Fruit fly (Drosophila melanogaster): ENCODE measurements around the gene tara.

The tara gene

DNA sequence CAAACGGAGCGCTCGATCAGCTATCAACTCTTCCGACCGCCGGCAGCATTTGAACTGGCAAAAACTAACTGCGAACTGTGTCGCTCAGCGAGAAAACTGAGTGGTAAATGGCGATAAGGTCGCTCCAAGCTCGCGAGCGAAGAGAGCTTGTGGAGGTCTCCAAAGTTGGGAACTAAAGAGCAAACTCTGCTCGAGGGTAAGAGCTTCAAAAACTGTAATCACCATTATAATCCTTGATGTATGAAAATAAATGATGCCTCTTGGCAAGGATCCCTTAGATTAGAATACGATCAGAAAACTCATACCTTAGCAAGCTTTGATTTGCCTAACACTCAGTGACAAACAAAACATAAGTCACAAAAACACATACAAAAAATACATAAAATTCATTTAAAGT is 22.4 kb upstream of the tara start, which contains the start of the genes CG6126 and CG31287:
TSS of gene CG6126 (minus strand) at position 59 of the 397 bp plus-strand sequence.
TSS of gene CG31287 (plus strand) at position 347 of the 397 bp plus-strand sequence.
- TF ChIP-seq tio (GFP tag; optimal IDR thresholded peaks at IDR 0.05): no peak
- peak; percentile 11 for TF ChIP-seq Hand (GFP tag; optimal IDR thresholded peaks at IDR 0.05)
- no peak for TF ChIP-seq knrl (GFP tag; IDR thresholded peaks at IDR 0.05; ENCODE audit: partially characterized antibody)
- TF ChIP-seq Drgx (GFP tag; IDR thresholded peaks at IDR 0.05): peak; percentile 19; the same call in 1 of the 2 replicates
- peak in 1 of 2 experiments; percentile 77 for TF ChIP-seq Trl (optimal IDR thresholded peaks at IDR 0.05)
- TF ChIP-seq Trl (GFP tag; optimal IDR thresholded peaks at IDR 0.05): no peak
- peak; percentile 80 for TF ChIP-seq z (GFP tag; IDR thresholded peaks at IDR 0.05)
- no peak for TF ChIP-seq Pdp1 (GFP tag; optimal IDR thresholded peaks at IDR 0.05)
- TF ChIP-seq Adf1 (GFP tag; IDR thresholded peaks at IDR 0.05): peak; percentile 18; the same call in 1 of the 2 replicates
- 0 out of 2 replicates have a peak, but pooled peaks have one; percentile 16 for TF ChIP-seq hbn (GFP tag; IDR thresholded peaks at IDR 0.05; ENCODE audit: partially characterized antibody)
- TF ChIP-seq CG1602 (GFP tag; optimal IDR thresholded peaks at IDR 0.05): no peak
- no peak for TF ChIP-seq usp (GFP tag; optimal IDR thresholded peaks at IDR 0.05)
- 0 out of 2 replicates have a peak, but pooled peaks have one; percentile 12 for TF ChIP-seq CG13287 (GFP tag; IDR thresholded peaks at IDR 0.05; ENCODE audit: partially characterized antibody)
- no peak for TF ChIP-seq CG9215 (GFP tag; IDR thresholded peaks at IDR 0.05)
- TF ChIP-seq Taf1 (GFP tag; IDR thresholded peaks at IDR 0.05): no peak
- no peak for TF ChIP-seq CG13775 (GFP tag; optimal IDR thresholded peaks at IDR 0.05)
- no peak for TF ChIP-seq sima (GFP tag; optimal IDR thresholded peaks at IDR 0.05)
- no peak for TF ChIP-seq Hmr (GFP tag; optimal IDR thresholded peaks at IDR 0.05)
- peak; percentile 26; the same call in 1 of the 3 replicates for TF ChIP-seq so (GFP tag; IDR thresholded peaks at IDR 0.05)
- no peak for TF ChIP-seq Dip3 (GFP tag; optimal IDR thresholded peaks at IDR 0.05)
- no peak for TF ChIP-seq CG3847 (GFP tag; IDR thresholded peaks at IDR 0.05)
- TF ChIP-seq CG6175 (GFP tag; IDR thresholded peaks at IDR 0.05): no peak
- no peak for TF ChIP-seq sr (GFP tag; IDR thresholded peaks at IDR 0.05)
- peak; percentile 88; the same call in 1 of the 4 replicates for TF ChIP-seq chinmo (GFP tag; IDR thresholded peaks at IDR 0.05; ENCODE audit: partially characterized antibody)
- TF ChIP-seq Gsc (GFP tag; IDR thresholded peaks at IDR 0.05): no peak
- peak; percentile 16; the same call in 1 of the 2 replicates for TF ChIP-seq rib (GFP tag; IDR thresholded peaks at IDR 0.05)
- no peak for TF ChIP-seq CG2678 (tag; optimal IDR thresholded peaks at IDR 0.05)
- TF ChIP-seq Med (GFP tag): peak; percentile 63
- no peak for TF ChIP-seq en (GFP tag; optimal IDR thresholded peaks at IDR 0.05)
- TF ChIP-seq CG8944 (GFP tag; optimal IDR thresholded peaks at IDR 0.05): no peak
- peak in 1 of 2 experiments; percentile 1 for TF ChIP-seq Hr78 (GFP tag; optimal IDR thresholded peaks at IDR 0.05)
- TF ChIP-seq Oaz (GFP tag; IDR thresholded peaks at IDR 0.05): no peak
- peak; percentile 9 for TF ChIP-seq cwo (GFP tag; optimal IDR thresholded peaks at IDR 0.05)
- no peak for TF ChIP-seq bsh (GFP tag; optimal IDR thresholded peaks at IDR 0.05)
- no peak for TF ChIP-seq CG7786 (GFP tag; optimal IDR thresholded peaks at IDR 0.05)
- TF ChIP-seq CG3163 (GFP tag; optimal IDR thresholded peaks at IDR 0.05): peak; percentile 69
- TF ChIP-seq Hr51 (GFP tag; optimal IDR thresholded peaks at IDR 0.05): no peak
- no peak for TF ChIP-seq exex (tag; optimal IDR thresholded peaks at IDR 0.05)
- TF ChIP-seq CG13624 (GFP tag; optimal IDR thresholded peaks at IDR 0.05): no peak
- no peak for TF ChIP-seq Elba2 (GFP tag; optimal IDR thresholded peaks at IDR 0.05)

DNA sequence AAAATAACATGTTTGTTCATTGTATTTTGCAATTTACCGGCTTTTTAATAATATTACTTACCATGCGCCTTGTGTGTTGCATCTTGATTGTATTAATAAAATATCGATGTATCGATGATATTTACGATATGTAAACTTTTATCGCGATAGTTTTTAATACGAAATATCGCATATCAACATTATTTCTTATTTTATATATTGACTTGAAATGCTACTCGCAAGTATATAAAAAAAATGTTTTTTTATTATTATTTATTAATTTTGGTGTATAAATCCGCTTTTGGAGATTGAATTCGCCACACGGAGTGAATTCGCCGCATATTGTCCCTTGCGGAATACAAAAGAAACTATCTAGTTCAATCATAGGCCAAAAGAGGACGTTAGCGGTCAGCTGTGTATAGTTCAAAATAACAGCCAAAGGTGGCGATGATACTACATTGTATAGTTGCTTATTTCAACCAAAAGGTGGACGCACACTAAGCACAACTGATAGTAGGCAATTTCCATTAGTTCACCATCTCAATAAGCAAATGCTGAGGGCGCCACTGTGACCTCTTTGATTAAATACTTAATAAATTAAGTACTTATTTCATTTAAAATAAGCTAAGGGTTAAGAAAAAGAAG is 20.2 kb upstream of the tara start, which contains the start of gene mtSSB:
TSS of gene mtSSB (minus strand) at position 96 of the 624 bp plus-strand sequence.
- TF ChIP-seq CG10267 (tag; optimal IDR thresholded peaks at IDR 0.05) (peak; percentile 87), CG9817 (tag; optimal IDR thresholded peaks at IDR 0.05) (peak; percentile 87), Mes4 (GFP tag; optimal IDR thresholded peaks at IDR 0.05) (peak; percentile 85), CG32532 (GFP tag; IDR thresholded peaks at IDR 0.05) (peak; percentile 98), Hr3 (GFP tag; optimal IDR thresholded peaks at IDR 0.05) (peak; percentile 90), CG4730 (GFP tag; IDR thresholded peaks at IDR 0.05) (peak; percentile 87), E2f2 (GFP tag; IDR thresholded peaks at IDR 0.05) (peak; percentile 61; the same call in 1 of the 2 replicates), CG10366 (GFP tag; IDR thresholded peaks at IDR 0.05) (peak; percentile 87), jumu (GFP tag; optimal IDR thresholded peaks at IDR 0.05) (peak; percentile 77), Six4 (GFP tag; optimal IDR thresholded peaks at IDR 0.05) (peak; percentile 88), CG10274 (GFP tag; optimal IDR thresholded peaks at IDR 0.05) (peak; percentile 19), tna (GFP tag; IDR thresholded peaks at IDR 0.05; ENCODE audit: partially characterized antibody) (peak; percentile 98)
